Fruit fly (Drosophila melanogaster) whole organism, pupa: ENCODE measurements around the gene CG9300.

Source experiments
- CG13204 ChIP-seq: fragments of 200-800 bp; sonication (Bioruptor generic); optimal IDR thresholded peaks from 2 replicates; lab custom pipeline; 2018; ENCODE audit warnings: missing biosample characterization, mild to moderate bottlenecking, missing genetic modification characterization, moderate library complexity
- CG15710 ChIP-seq: fragments of 200-800 bp; sonication (Bioruptor generic); optimal IDR thresholded peaks from 2 replicates; lab custom pipeline; 2018; ENCODE audit warnings: missing biosample characterization, mild to moderate bottlenecking, missing genetic modification characterization, moderate library complexity
- CG34367 ChIP-seq: fragments of 200-800 bp; sonication (Bioruptor generic); optimal IDR thresholded peaks from 2 replicates; lab custom pipeline; 2018; ENCODE audit warnings: missing biosample characterization, mild to moderate bottlenecking, missing genetic modification characterization
- CG8159 ChIP-seq: fragments of 200-800 bp; sonication (Bioruptor generic); optimal IDR thresholded peaks from 3 replicates; lab custom pipeline; 2018; ENCODE audit warnings: missing biosample characterization, mild to moderate bottlenecking, missing genetic modification characterization, moderate library complexity
- CG8301 ChIP-seq: fragments of 200-800 bp; sonication (Bioruptor generic); optimal IDR thresholded peaks from 2 replicates; lab custom pipeline; 2018; ENCODE audit warnings: missing biosample characterization, mild to moderate bottlenecking, missing genetic modification characterization
- D1 ChIP-seq: fragments of 200-800 bp; sonication (Bioruptor generic); optimal IDR thresholded peaks from 2 replicates; lab custom pipeline; 2018; ENCODE audit warnings: missing biosample characterization, mild to moderate bottlenecking, missing genetic modification characterization, moderate library complexity
- EcR ChIP-seq: fragments of 200-800 bp; sonication (Bioruptor generic); optimal IDR thresholded peaks from 3 replicates; lab custom pipeline; 2019; ENCODE audit warnings: missing biosample characterization, missing genetic modification characterization, mild to moderate bottlenecking, moderate library complexity, missing genetic modification reagents
- Snoo ChIP-seq: fragments of 200-800 bp; sonication (Bioruptor generic); optimal IDR thresholded peaks from 3 replicates; lab custom pipeline; 2017; ENCODE audit warnings: missing biosample characterization, mild to moderate bottlenecking, missing genetic modification characterization, inconsistent platforms
- gl ChIP-seq: fragments of 200-800 bp; sonication (Bioruptor generic); optimal IDR thresholded peaks from 2 replicates; lab custom pipeline; 2018; ENCODE audit warnings: missing biosample characterization, mild to moderate bottlenecking, missing genetic modification characterization
- rn ChIP-seq: fragments of 200-800 bp; sonication (Bioruptor generic); IDR thresholded peaks from 2 replicates; pipeline ENCODE4 v1.3.6; 2022; ENCODE audit warnings: missing biosample characterization, missing genetic modification characterization

dm6 chr3L:19584369-19584915 is 32.2 kb downstream of the CG9300 start, which contains the start of gene Shal:
- no peak for TF ChIP-seq CG8301 (tag; lab: Kevin White, UChicago)
- TF ChIP-seq CG15710 (tag; lab: Kevin White, UChicago) = no peak
- no peak for TF ChIP-seq rn
- no peak for TF ChIP-seq CG13204 (GFP tag; lab: Kevin White, UChicago)
- no peak for TF ChIP-seq CG8159 (tag; lab: Kevin White, UChicago)
- TF ChIP-seq gl (tag; lab: Kevin White, UChicago) = no peak
- no peak for TF ChIP-seq Snoo (tag; lab: Kevin White, UChicago)
- TF ChIP-seq EcR (GFP tag; lab: Kevin White, UChicago) = no peak
- no peak for TF ChIP-seq CG34367 (tag; lab: Kevin White, UChicago)
- no peak for TF ChIP-seq D1 (tag; lab: Kevin White, UChicago)
